Fruit fly (Drosophila melanogaster): ENCODE results near the gene CG9147.

Gene CG9147

DNA sequence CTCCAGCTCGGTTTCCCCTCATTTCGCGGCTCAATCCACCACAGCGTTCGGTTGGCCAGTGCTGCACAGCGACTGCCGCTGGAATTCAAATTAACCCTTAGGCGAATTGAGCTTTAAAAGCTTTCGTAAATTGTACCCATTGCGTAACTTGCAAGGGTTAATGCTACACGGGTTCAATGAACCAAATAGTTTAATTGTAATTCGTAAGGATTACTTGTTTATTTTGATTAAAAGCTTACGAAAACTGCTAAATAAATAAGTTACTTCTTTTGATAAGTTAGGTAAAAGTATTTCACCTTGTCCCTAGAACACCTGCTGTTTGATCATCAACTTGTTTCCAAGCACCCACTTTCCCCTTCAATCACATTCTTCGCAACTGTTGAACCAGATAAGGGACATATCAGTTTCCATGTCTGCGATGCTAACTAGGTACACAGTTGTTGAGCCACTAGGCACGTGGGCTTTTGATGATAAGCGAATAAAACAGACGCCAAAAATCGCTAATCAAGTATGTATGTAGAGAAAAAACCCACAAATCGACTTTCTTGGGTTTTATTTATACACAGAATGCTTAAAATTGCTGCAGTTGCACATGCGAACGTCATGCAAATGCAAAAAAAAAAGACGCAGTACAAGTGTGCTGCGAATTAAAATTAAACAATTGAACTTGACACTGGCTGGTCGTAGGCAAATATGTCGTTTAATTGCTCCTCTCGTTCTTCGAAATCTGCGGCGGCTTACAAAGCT lies 19.7 kb upstream of the CG9147 start, which contains the start of gene Pfas (continued):
- TF ChIP-seq PHDP (tag; optimal IDR thresholded peaks at IDR 0.05) (peak; percentile 66), CHES-1-like (GFP tag; optimal IDR thresholded peaks at IDR 0.05) (peak; percentile 72), nerfin-1 (tag; optimal IDR thresholded peaks at IDR 0.05) (peak; percentile 22), row (GFP tag; IDR thresholded peaks at IDR 0.05) (peak; percentile 82), slbo (GFP tag; IDR thresholded peaks at IDR 0.05) (peak; percentile 65), Usf (GFP tag; optimal IDR thresholded peaks at IDR 0.05) (no peak), Vsx1 (GFP tag; optimal IDR thresholded peaks at IDR 0.05) (no peak), CG6813 (GFP tag; optimal IDR thresholded peaks at IDR 0.05) (no peak), CG1602 (GFP tag; optimal IDR thresholded peaks at IDR 0.05) (no peak), salm (tag; optimal IDR thresholded peaks at IDR 0.05) (no peak), Sox102F (GFP tag; optimal IDR thresholded peaks at IDR 0.05) (no peak), trh (GFP tag; optimal IDR thresholded peaks at IDR 0.05) (no peak), CG12299 (tag; optimal IDR thresholded peaks at IDR 0.05) (no peak), YL-1 (GFP tag; optimal IDR thresholded peaks at IDR 0.05) (peak; percentile 65), NC2β (GFP tag; optimal IDR thresholded peaks at IDR 0.05) (peak; percentile 12), seq (GFP tag; IDR thresholded peaks at IDR 0.05) (no peak), dmrt99B (tag; optimal IDR thresholded peaks at IDR 0.05) (no peak), CG12219 (GFP tag; optimal IDR thresholded peaks at IDR 0.05) (no peak), bowl (GFP tag; IDR thresholded peaks at IDR 0.05) (no peak), CG2120 (GFP tag; optimal IDR thresholded peaks at IDR 0.05) (peak; percentile 88), Gug (GFP tag; IDR thresholded peaks at IDR 0.05) (0 out of 4 replicates have a peak, but pooled peaks have one; percentile 17), Mes4 (GFP tag; optimal IDR thresholded peaks at IDR 0.05) (no peak), cg (GFP tag; optimal IDR thresholded peaks at IDR 0.05) (no peak), ken (GFP tag; IDR thresholded peaks at IDR 0.05) (peak; percentile 43; the same call in 1 of the 3 replicates), so (GFP tag; IDR thresholded peaks at IDR 0.05) (no peak), emc (GFP tag; optimal IDR thresholded peaks at IDR 0.05) (peak; percentile 2), wdn (GFP tag; IDR thresholded peaks at IDR 0.05) (no peak), Dek (tag; optimal IDR thresholded peaks at IDR 0.05) (peak; percentile 73), zfh2 (GFP tag; optimal IDR thresholded peaks at IDR 0.05) (peak; percentile 72), Awh (GFP tag; IDR thresholded peaks at IDR 0.05) (no peak), Ssrp (tag; optimal IDR thresholded peaks at IDR 0.05) (no peak), Dip2 (GFP tag; IDR thresholded peaks at IDR 0.05) (no peak), CG11723 (GFP tag; optimal IDR thresholded peaks at IDR 0.05) (no peak), caup (GFP tag; optimal IDR thresholded peaks at IDR 0.05; ENCODE audit: severe bottlenecking) (peak; percentile 79), nom (GFP tag; optimal IDR thresholded peaks at IDR 0.05) (no peak), Fer1 (GFP tag; optimal IDR thresholded peaks at IDR 0.05) (peak; percentile 72), CG4854 (GFP tag; optimal IDR thresholded peaks at IDR 0.05) (peak; percentile 46), Neu2 (GFP tag; optimal IDR thresholded peaks at IDR 0.05; ENCODE audit: borderline replicate concordance) (no peak), HLH4C (GFP tag; IDR thresholded peaks at IDR 0.05; ENCODE audit: partially characterized antibody) (no peak), Taf1 (GFP tag; IDR thresholded peaks at IDR 0.05) (no peak), run (tag; optimal IDR thresholded peaks at IDR 0.05) (no peak), fd102C (GFP tag; optimal IDR thresholded peaks at IDR 0.05) (no peak), CG3281 (GFP tag; optimal IDR thresholded peaks at IDR 0.05) (peak; percentile 73), hb (GFP tag; IDR thresholded peaks at IDR 0.05; ENCODE audit: partially characterized antibody) (no peak), psq (GFP tag; optimal IDR thresholded peaks at IDR 0.05) (no peak), pita (GFP tag; optimal IDR thresholded peaks at IDR 0.05) (no peak), Rx (GFP tag; IDR thresholded peaks at IDR 0.05) (no peak), D (optimal IDR thresholded peaks at IDR 0.05) (no peak), D (GFP tag; optimal IDR thresholded peaks at IDR 0.05) (no peak), Dp (GFP tag; optimal IDR thresholded peaks at IDR 0.05) (peak; percentile 81)

All from whole organism, embryonic.